Worm (Caenorhabditis elegans) whole organism, midembryonic: ENCODE results near the gene K09C4.5.

Experiments
- T22C8.4 ChIP-seq: fragments of 200-800 bp; sonication (Bioruptor generic); IDR thresholded peaks from 2 replicates; pipeline ENCODE4 v1.3.6; 2022; ENCODE audit warnings: missing genetic modification characterization, missing compliant biosample characterization
- flt-1 ChIP-seq: fragments of 200-800 bp; sonication (Bioruptor generic); IDR thresholded peaks from 2 replicates; pipeline ENCODE4 v1.3.6; 2022; ENCODE audit warnings: missing genetic modification characterization, missing compliant biosample characterization
- klf-2 ChIP-seq: fragments of 200-800 bp; sonication (Bioruptor generic); conservative IDR thresholded peaks from 2 replicates; pipeline ENCODE4 v1.3.6; 2022; ENCODE audit warnings: missing genetic modification reagents, missing genetic modification characterization, missing compliant biosample characterization
- med-1 ChIP-seq: sonication (generic microtip); optimal IDR thresholded peaks from 2 replicates; lab custom pipeline; 2017; ENCODE audit warnings: missing genetic modification characterization, mild to moderate bottlenecking, missing compliant biosample characterization, antibody characterized with exemption, missing genetic modification reagents; ENCODE audit not compliant: insufficient read depth
- ref-1 ChIP-seq: fragments of 200-800 bp; sonication (Bioruptor generic); conservative IDR thresholded peaks from 2 replicates; pipeline ENCODE4 v1.3.6; 2022; ENCODE audit warnings: missing genetic modification reagents, missing genetic modification characterization, missing compliant biosample characterization
- tab-1 ChIP-seq: fragments of 200-800 bp; sonication (Bioruptor generic); IDR thresholded peaks from 2 replicates; pipeline ENCODE4 v1.3.6; 2022; ENCODE audit warnings: missing genetic modification characterization, missing compliant biosample characterization
- ztf-23 ChIP-seq: fragments of 200-800 bp; sonication (Bioruptor generic); IDR thresholded peaks from 2 replicates; pipeline ENCODE4 v1.3.6; 2022; ENCODE audit warnings: missing genetic modification reagents, missing genetic modification characterization, missing compliant biosample characterization
- ztf-29 ChIP-seq: fragments of 200-800 bp; sonication (Bioruptor generic); IDR thresholded peaks from 2 replicates; pipeline ENCODE4 v1.3.6; 2022; ENCODE audit warnings: missing genetic modification reagents, missing genetic modification characterization, missing compliant biosample characterization

ce11 chrX:3262600-3262999 is 19.8 kb upstream of the K09C4.5 start, which contains the start of gene fbxb-71:
- TF ChIP-seq flt-1 (GFP tag; lab: Robert Waterston, UW) (no peak), ref-1 (GFP tag; lab: Robert Waterston, UW) (no peak), tab-1 (GFP tag; lab: Robert Waterston, UW) (no peak), T22C8.4 (GFP tag; lab: Robert Waterston, UW) (no peak), ztf-29 (GFP tag; lab: Robert Waterston, UW) (no peak), ztf-23 (no peak), klf-2 (no peak), med-1 (no peak)
